Fruit fly (Drosophila melanogaster) whole organism, embryonic: ENCODE results near the gene CG7907.
A peak's percentile ranks its signal among the peaks of the same experiment; 100 is the strongest.

Experiments used
- Aef1 ChIP-seq: fragments of 200-800 bp; sonication (Bioruptor generic); IDR thresholded peaks from 3 replicates; pipeline ENCODE4 v1.3.6; 2022; ENCODE audit warnings: missing biosample characterization, missing genetic modification characterization
- Antp ChIP-seq: fragments of 200-800 bp; sonication (Bioruptor generic); optimal IDR thresholded peaks from 3 replicates; lab custom pipeline; 2016; ENCODE audit warnings: missing biosample characterization, missing genetic modification characterization
- B-H2 ChIP-seq: fragments of 200-800 bp; sonication (Bioruptor generic); optimal IDR thresholded peaks from 2 replicates; lab custom pipeline; 2018; ENCODE audit warnings: missing biosample characterization, mild to moderate bottlenecking, missing genetic modification characterization
- CG13123 ChIP-seq: fragments of 200-800 bp; sonication (Bioruptor generic); optimal IDR thresholded peaks from 2 replicates; lab custom pipeline; 2016; ENCODE audit warnings: missing biosample characterization, missing genetic modification characterization
- CG14441 ChIP-seq: fragments of 200-800 bp; sonication (Bioruptor generic); IDR thresholded peaks from 2 replicates; pipeline ENCODE4 v1.3.6; 2022; ENCODE audit warnings: missing biosample characterization, missing genetic modification characterization
- CG14710 ChIP-seq: fragments of 200-800 bp; sonication (Bioruptor generic); optimal IDR thresholded peaks from 3 replicates; lab custom pipeline; 2019; ENCODE audit warnings: missing biosample characterization, mild to moderate bottlenecking, missing genetic modification characterization, moderate library complexity
- CG15514 ChIP-seq: fragments of 200-800 bp; sonication (Bioruptor generic); optimal IDR thresholded peaks from 3 replicates; lab custom pipeline; 2017; ENCODE audit warnings: missing biosample characterization, missing genetic modification characterization, mild to moderate bottlenecking, moderate library complexity, missing genetic modification reagents
- CG15696 ChIP-seq: fragments of 200-800 bp; sonication (Bioruptor generic); optimal IDR thresholded peaks from 2 replicates; lab custom pipeline; 2019; ENCODE audit warnings: missing biosample characterization, mild to moderate bottlenecking, missing genetic modification characterization, moderate library complexity
- CG1602 ChIP-seq: fragments of 200-800 bp; sonication (Bioruptor generic); optimal IDR thresholded peaks from 3 replicates; lab custom pipeline; 2016; ENCODE audit warnings: missing biosample characterization, missing genetic modification characterization
- CG16813 ChIP-seq: fragments of 200-800 bp; sonication (Bioruptor generic); IDR thresholded peaks from 3 replicates; pipeline ENCODE4 v1.3.6; 2022; ENCODE audit warnings: missing biosample characterization, missing genetic modification characterization; ENCODE audit not compliant: partially characterized antibody
- CG18262 ChIP-seq: fragments of 200-800 bp; optimal IDR thresholded peaks from 3 replicates; lab custom pipeline; 2019; ENCODE audit warnings: missing biosample characterization, mild to moderate bottlenecking, missing genetic modification characterization, moderate library complexity
- CG2120 ChIP-seq: fragments of 200-800 bp; sonication (Bioruptor generic); optimal IDR thresholded peaks from 3 replicates; lab custom pipeline; 2016; ENCODE audit warnings: missing biosample characterization, missing genetic modification characterization
- CG30431 ChIP-seq: fragments of 200-800 bp; sonication (Bioruptor generic); optimal IDR thresholded peaks from 2 replicates; lab custom pipeline; 2017; ENCODE audit warnings: missing biosample characterization, missing genetic modification characterization
- CG6689 ChIP-seq: fragments of 200-800 bp; sonication (Bioruptor generic); IDR thresholded peaks from 2 replicates; pipeline ENCODE4 v1.3.6; 2022; ENCODE audit warnings: missing biosample characterization, missing genetic modification characterization
- CG8944 ChIP-seq: fragments of 200-800 bp; sonication (Bioruptor generic); optimal IDR thresholded peaks from 3 replicates; lab custom pipeline; 2016; ENCODE audit warnings: missing biosample characterization, missing genetic modification characterization
- CG9876 ChIP-seq: fragments of 200-800 bp; sonication (Bioruptor generic); optimal IDR thresholded peaks from 2 replicates; lab custom pipeline; 2016; ENCODE audit warnings: missing biosample characterization, missing genetic modification characterization
- Dad ChIP-seq: fragments of 200-800 bp; sonication (Bioruptor generic); optimal IDR thresholded peaks from 3 replicates; lab custom pipeline; 2016; ENCODE audit warnings: missing biosample characterization, missing genetic modification characterization
- Dbx ChIP-seq: fragments of 200-800 bp; sonication (Bioruptor generic); IDR thresholded peaks from 3 replicates; pipeline ENCODE4 v1.3.6; 2022; ENCODE audit warnings: missing biosample characterization, missing genetic modification characterization
- Ets97D ChIP-seq: fragments of 200-800 bp; sonication (Bioruptor generic); optimal IDR thresholded peaks from 3 replicates; lab custom pipeline; 2016; ENCODE audit warnings: missing biosample characterization, missing genetic modification characterization
- HLH3B ChIP-seq: fragments of 200-800 bp; sonication (Bioruptor generic); IDR thresholded peaks from 2 replicates; pipeline ENCODE4 v1.3.6; 2022; ENCODE audit warnings: missing biosample characterization, missing genetic modification characterization
- Hmr ChIP-seq: fragments of 200-800 bp; sonication (Bioruptor generic); optimal IDR thresholded peaks from 3 replicates; lab custom pipeline; 2017; ENCODE audit warnings: mild to moderate bottlenecking, missing biosample characterization, missing genetic modification reagents, missing genetic modification characterization
- Lim3 ChIP-seq: fragments of 200-800 bp; sonication (Bioruptor generic); IDR thresholded peaks from 2 replicates; pipeline ENCODE4 v1.3.6; 2022; ENCODE audit warnings: missing biosample characterization, missing genetic modification characterization
- Mrtf ChIP-seq: fragments of 200-800 bp; sonication (Bioruptor generic); IDR thresholded peaks from 3 replicates; pipeline ENCODE4 v1.3.6; 2022; ENCODE audit warnings: missing biosample characterization, missing genetic modification characterization
- Myb ChIP-seq: fragments of 200-800 bp; sonication (Bioruptor generic); optimal IDR thresholded peaks from 2 replicates; lab custom pipeline; 2016; ENCODE audit warnings: missing biosample characterization, missing genetic modification characterization
- Rfx ChIP-seq: fragments of 200-800 bp; sonication (Bioruptor generic); IDR thresholded peaks from 2 replicates; pipeline ENCODE4 v1.3.6; 2022; ENCODE audit warnings: missing biosample characterization, missing genetic modification characterization
- Sox102F ChIP-seq: fragments of 200-800 bp; sonication (Bioruptor generic); optimal IDR thresholded peaks from 2 replicates; lab custom pipeline; 2018; ENCODE audit warnings: missing biosample characterization, mild to moderate bottlenecking, missing genetic modification characterization, moderate library complexity
- Sry-δ ChIP-seq: fragments of 200-800 bp; sonication (Bioruptor generic); optimal IDR thresholded peaks from 2 replicates; lab custom pipeline; 2016; ENCODE audit warnings: missing biosample characterization, missing genetic modification characterization
- Trl ChIP-seq, 3 experiments: fragments of >200 bp in 2 of 3; fragments of 200-800 bp in 1 of 3; sonication (Bioruptor generic) in 1 of 3; optimal IDR thresholded peaks; 2 replicates in 1 of 3; 3 replicates in 2 of 3; lab custom pipeline; 2016 to 2017; ENCODE audit warnings: missing biosample characterization in 1 of 3, missing genetic modification characterization in 1 of 3
- Xrp1 ChIP-seq: fragments of 200-800 bp; sonication (Bioruptor generic); IDR thresholded peaks from 2 replicates; pipeline ENCODE4 v1.3.6; 2022; ENCODE audit warnings: missing biosample characterization, missing genetic modification characterization
- al ChIP-seq: fragments of 200-800 bp; sonication (Bioruptor generic); IDR thresholded peaks from 2 replicates; pipeline ENCODE4 v1.3.6; 2022; ENCODE audit warnings: missing biosample characterization, missing genetic modification characterization
- bcd ChIP-seq: fragments of 200-800 bp; sonication (Bioruptor generic); optimal IDR thresholded peaks from 2 replicates; lab custom pipeline; 2017; ENCODE audit warnings: missing biosample characterization, mild to moderate bottlenecking, missing genetic modification characterization
- bigmax ChIP-seq: fragments of 200-800 bp; sonication (Bioruptor generic); optimal IDR thresholded peaks from 2 replicates; lab custom pipeline; 2018; ENCODE audit warnings: missing biosample characterization, mild to moderate bottlenecking, missing genetic modification characterization
- ci ChIP-seq: fragments of 200-800 bp; sonication (Bioruptor generic); IDR thresholded peaks from 3 replicates; pipeline ENCODE4 v1.3.6; 2022; ENCODE audit warnings: missing biosample characterization, missing genetic modification characterization
- da ChIP-seq: fragments of 200-800 bp; sonication (Bioruptor generic); optimal IDR thresholded peaks from 2 replicates; lab custom pipeline; 2016; ENCODE audit warnings: missing biosample characterization, missing genetic modification characterization
- dpn ChIP-seq, 2 experiments: fragments of 200-800 bp; sonication (Bioruptor generic); optimal IDR thresholded peaks; 3 replicates each; lab custom pipeline; 2016; ENCODE audit warnings: missing biosample characterization in 2 of 2, missing genetic modification characterization in 2 of 2
- dysf ChIP-seq: fragments of 200-800 bp; sonication (Bioruptor generic); IDR thresholded peaks from 3 replicates; pipeline ENCODE4 v1.3.6; 2022; ENCODE audit warnings: missing biosample characterization, missing genetic modification characterization
- esg ChIP-seq: fragments of 200-800 bp; sonication (Bioruptor generic); conservative IDR thresholded peaks from 2 replicates; pipeline ENCODE4 v1.3.6; 2022; ENCODE audit warnings: missing biosample characterization, missing genetic modification characterization
- fd3F ChIP-seq: fragments of 200-800 bp; sonication (Bioruptor generic); optimal IDR thresholded peaks from 2 replicates; lab custom pipeline; 2018; ENCODE audit warnings: missing biosample characterization, mild to moderate bottlenecking, missing genetic modification characterization, moderate library complexity
- h ChIP-seq: fragments of >200 bp; optimal IDR thresholded peaks from 2 replicates; lab custom pipeline; 2017
- jumu ChIP-seq: fragments of 200-800 bp; sonication (Bioruptor generic); optimal IDR thresholded peaks from 3 replicates; lab custom pipeline; 2016; ENCODE audit warnings: missing biosample characterization, missing genetic modification characterization
- kay ChIP-seq: fragments of 200-800 bp; sonication (Bioruptor generic); optimal IDR thresholded peaks from 2 replicates; lab custom pipeline; 2016; ENCODE audit warnings: missing biosample characterization, missing genetic modification characterization
- ken ChIP-seq: fragments of 200-800 bp; sonication (Bioruptor generic); IDR thresholded peaks from 3 replicates; pipeline ENCODE4 v1.3.6; 2022; ENCODE audit warnings: missing biosample characterization, missing genetic modification characterization
- oc ChIP-seq: fragments of 200-800 bp; sonication (Bioruptor generic); optimal IDR thresholded peaks from 2 replicates; lab custom pipeline; 2018; ENCODE audit warnings: missing biosample characterization, mild to moderate bottlenecking, missing genetic modification characterization, moderate library complexity
- odd ChIP-seq: fragments of 200-800 bp; sonication (Bioruptor generic); optimal IDR thresholded peaks from 2 replicates; lab custom pipeline; 2017; ENCODE audit warnings: missing biosample characterization, mild to moderate bottlenecking, missing genetic modification characterization
- pan ChIP-seq, 4 experiments: fragments of >200 bp in 3 of 4; fragments of 200-800 bp in 1 of 4; sonication (Bioruptor generic) in 1 of 4; optimal IDR thresholded peaks in 3 of 4; IDR thresholded peaks in 1 of 4; 2 replicates each; pipeline versions ENCODE4 v1.3.6 to Lab custom; 2017 to 2022; ENCODE audit warnings: missing biosample characterization in 2 of 4, missing genetic modification characterization in 2 of 4, mixed read lengths in 1 of 4
- pzg ChIP-seq: fragments of 200-800 bp; sonication (Bioruptor generic); optimal IDR thresholded peaks from 3 replicates; lab custom pipeline; 2018; ENCODE audit warnings: missing biosample characterization, mild to moderate bottlenecking, missing genetic modification characterization, moderate library complexity
- stwl ChIP-seq: fragments of 200-800 bp; sonication (Bioruptor generic); optimal IDR thresholded peaks from 3 replicates; lab custom pipeline; 2018; ENCODE audit warnings: missing biosample characterization, mild to moderate bottlenecking, missing genetic modification characterization, moderate library complexity
- trem ChIP-seq: fragments of 200-800 bp; optimal IDR thresholded peaks from 3 replicates; lab custom pipeline; 2019; ENCODE audit warnings: missing biosample characterization, mild to moderate bottlenecking, missing genetic modification characterization, moderate library complexity
- tx ChIP-seq: fragments of 200-800 bp; sonication (Bioruptor generic); optimal IDR thresholded peaks from 2 replicates; lab custom pipeline; 2016; ENCODE audit warnings: missing biosample characterization, missing genetic modification characterization
- zen ChIP-seq: fragments of 200-800 bp; sonication (Bioruptor generic); optimal IDR thresholded peaks from 3 replicates; lab custom pipeline; 2018; ENCODE audit warnings: missing biosample characterization, mild to moderate bottlenecking, missing genetic modification characterization, moderate library complexity

The CG7907 gene

dm6 chr3R:21408372-21408771 lies 4.8 kb downstream of the CG7907 start (continued):
- TF ChIP-seq CG13123 (GFP tag; lab: Kevin White, UChicago) (no peak), bcd (GFP tag; lab: Kevin White, UChicago) (peak; percentile 2), CG6689 (GFP tag; lab: Robert Waterston, UW) (no peak), da (GFP tag; lab: Kevin White, UChicago) (no peak), fd3F (GFP tag; lab: Kevin White, UChicago) (no peak), dpn (GFP tag; optimal IDR thresholded peaks at IDR 0.05; lab: Kevin White, UChicago) (peak in 1 of 2 experiments; percentile 33), h (no peak), CG15696 (tag; lab: Kevin White, UChicago) (peak; percentile 25), esg (GFP tag; lab: Robert Waterston, UW) (no peak), HLH3B (GFP tag; lab: Robert Waterston, UW) (no peak), Dbx (peak; percentile 55; the same call in 1 of the 3 replicates), Myb (peak; percentile 91), dysf (GFP tag; lab: Robert Waterston, UW) (0 out of 3 replicates have a peak, but pooled peaks have one; percentile 17), zen (tag; lab: Kevin White, UChicago) (no peak), CG14441 (GFP tag; lab: Robert Waterston, UW) (0 out of 2 replicates have a peak, but pooled peaks have one; percentile 5), tx (no peak), Mrtf (0 out of 3 replicates have a peak, but pooled peaks have one; percentile 21), ken (peak; percentile 27; the same call in 2 of the 3 replicates), CG2120 (no peak), CG15514 (GFP tag; lab: Kevin White, UChicago) (no peak), pan (optimal IDR thresholded peaks at IDR 0.05; lab: Kevin White, UChicago) (no peak), pan (GFP tag; optimal IDR thresholded peaks at IDR 0.05 in 1 of 2, IDR thresholded peaks at IDR 0.05 in 1 of 2) (peak in 1 of 2 experiments; percentile 24), Lim3 (GFP tag; lab: Robert Waterston, UW) (no peak), al (GFP tag; lab: Robert Waterston, UW) (peak; percentile 24; the same call in 1 of the 2 replicates), Sry-δ (GFP tag; lab: Kevin White, UChicago) (peak; percentile 39), Dad (GFP tag; lab: Kevin White, UChicago) (peak; percentile 17), kay (GFP tag; lab: Kevin White, UChicago) (peak; percentile 92), CG1602 (GFP tag; lab: Kevin White, UChicago) (no peak), oc (tag; lab: Kevin White, UChicago) (no peak), pzg (GFP tag; lab: Kevin White, UChicago) (peak; percentile 30), CG30431 (GFP tag; lab: Kevin White, UChicago) (no peak), Ets97D (GFP tag; lab: Kevin White, UChicago) (peak; percentile 17), CG18262 (no peak), CG9876 (GFP tag; lab: Kevin White, UChicago) (no peak), Antp (GFP tag; lab: Kevin White, UChicago) (peak; percentile 22), stwl (tag; lab: Kevin White, UChicago) (peak; percentile 76), Xrp1 (GFP tag; lab: Robert Waterston, UW) (0 out of 2 replicates have a peak, but pooled peaks have one; percentile 11), CG8944 (peak; percentile 24), Aef1 (peak; percentile 44), Trl (optimal IDR thresholded peaks at IDR 0.05; lab: Kevin White, UChicago) (peak in 1 of 2 experiments; percentile 15), Trl (GFP tag; optimal IDR thresholded peaks at IDR 0.05; lab: Kevin White, UChicago) (no peak), odd (no peak), trem (peak; percentile 33), CG14710 (tag; lab: Kevin White, UChicago) (peak; percentile 19), Hmr (peak; percentile 24), ci (GFP tag; lab: Robert Waterston, UW) (0 out of 3 replicates have a peak, but pooled peaks have one; percentile 22), B-H2 (GFP tag; lab: Kevin White, UChicago) (no peak), CG16813 (GFP tag; lab: Robert Waterston, UW) (0 out of 3 replicates have a peak, but pooled peaks have one; percentile 37), jumu (GFP tag; lab: Kevin White, UChicago) (peak; percentile 20), bigmax (no peak), Rfx (peak; percentile 66), Sox102F (no peak)
